Fruit fly (Drosophila melanogaster): ENCODE data around the gene qtc.

qtc gene

dm6 chr2L:5043495-5044146 is 17.0 kb upstream of the qtc start:
- TF ChIP-seq CrebA (GFP tag; optimal IDR thresholded peaks at IDR 0.05; ENCODE audit: borderline replicate concordance), result no peak
- TF ChIP-seq Abd-B (GFP tag; optimal IDR thresholded peaks at IDR 0.05), result no peak
- TF ChIP-seq ey (GFP tag; optimal IDR thresholded peaks at IDR 0.05), result peak; percentile 51
- TF ChIP-seq psq (GFP tag; optimal IDR thresholded peaks at IDR 0.05), result peak; percentile 49
- no peak for TF ChIP-seq Jra (GFP tag; optimal IDR thresholded peaks at IDR 0.05)
- peak; percentile 55 for TF ChIP-seq rgr (GFP tag; optimal IDR thresholded peaks at IDR 0.05)
- TF ChIP-seq Hr78 (GFP tag; optimal IDR thresholded peaks at IDR 0.05), result no peak
- TF ChIP-seq dmrt93B (GFP tag; optimal IDR thresholded peaks at IDR 0.05), result peak; percentile 20
- no peak for TF ChIP-seq sage (GFP tag; optimal IDR thresholded peaks at IDR 0.05)
- no peak for TF ChIP-seq Hr83 (GFP tag; optimal IDR thresholded peaks at IDR 0.05; ENCODE audit: poor library complexity, severe bottlenecking)
- TF ChIP-seq foxo (GFP tag; optimal IDR thresholded peaks at IDR 0.05), result peak in 1 of 2 experiments; percentile 73
- no peak for TF ChIP-seq Myc (optimal IDR thresholded peaks at IDR 0.05)
- peak; percentile 46 for TF ChIP-seq OdsH (GFP tag; optimal IDR thresholded peaks at IDR 0.05)
- TF ChIP-seq fru (GFP tag; optimal IDR thresholded peaks at IDR 0.05), result peak; percentile 47
- TF ChIP-seq h (GFP tag; optimal IDR thresholded peaks at IDR 0.05), result peak; percentile 54
- no peak for TF ChIP-seq brk (GFP tag; optimal IDR thresholded peaks at IDR 0.05)
- TF ChIP-seq usp (GFP tag; optimal IDR thresholded peaks at IDR 0.05), result no peak
- TF ChIP-seq woc (GFP tag; optimal IDR thresholded peaks at IDR 0.05), result no peak
- TF ChIP-seq Hnf4 (GFP tag; optimal IDR thresholded peaks at IDR 0.05), result peak; percentile 72
- no peak for TF ChIP-seq Dfd (GFP tag; optimal IDR thresholded peaks at IDR 0.05)
- TF ChIP-seq N (GFP tag; optimal IDR thresholded peaks at IDR 0.05), result no peak
- TF ChIP-seq tai (GFP tag; optimal IDR thresholded peaks at IDR 0.05), result no peak
- TF ChIP-seq Rel (GFP tag; optimal IDR thresholded peaks at IDR 0.05), result no peak
- TF ChIP-seq Rel (tag; optimal IDR thresholded peaks at IDR 0.05), result peak; percentile 16
- TF ChIP-seq pan (optimal IDR thresholded peaks at IDR 0.05), result no peak
- peak; percentile 28 for TF ChIP-seq Sp1 (GFP tag; optimal IDR thresholded peaks at IDR 0.05)
- peak; percentile 48 for TF ChIP-seq HLH106 (tag; optimal IDR thresholded peaks at IDR 0.05)
- TF ChIP-seq br (GFP tag; optimal IDR thresholded peaks at IDR 0.05), result peak; percentile 48

- no peak for TF ChIP-seq pan (optimal IDR thresholded peaks at IDR 0.05)
- no peak for TF ChIP-seq tai (GFP tag; optimal IDR thresholded peaks at IDR 0.05)
- TF ChIP-seq CG9705 (GFP tag; optimal IDR thresholded peaks at IDR 0.05), result no peak
- no peak for TF ChIP-seq Sp1 (GFP tag; optimal IDR thresholded peaks at IDR 0.05)
- TF ChIP-seq Dif (GFP tag; optimal IDR thresholded peaks at IDR 0.05; ENCODE audit: partially characterized antibody), result no peak
- no peak for TF ChIP-seq sv (GFP tag; optimal IDR thresholded peaks at IDR 0.05)
- TF ChIP-seq ey (GFP tag; optimal IDR thresholded peaks at IDR 0.05), result no peak
- TF ChIP-seq sage (GFP tag; optimal IDR thresholded peaks at IDR 0.05), result no peak
- TF ChIP-seq Hr83 (GFP tag; optimal IDR thresholded peaks at IDR 0.05; ENCODE audit: poor library complexity, severe bottlenecking), result no peak
- no peak for TF ChIP-seq HLH106 (tag; optimal IDR thresholded peaks at IDR 0.05)
- no peak for TF ChIP-seq foxo (GFP tag; optimal IDR thresholded peaks at IDR 0.05)
- TF ChIP-seq brk (GFP tag; optimal IDR thresholded peaks at IDR 0.05), result no peak
- no peak for TF ChIP-seq CrebA (GFP tag; optimal IDR thresholded peaks at IDR 0.05; ENCODE audit: borderline replicate concordance)
- no peak for TF ChIP-seq lola (GFP tag; optimal IDR thresholded peaks at IDR 0.05)
Measured at dm6 chr2L:5044361-5044891, 16.2 kb upstream of the qtc start, which contains the start of gene CG31650. CG31650 (minus strand) TSS chr2L:5044712.

- no peak for TF ChIP-seq sage (GFP tag; optimal IDR thresholded peaks at IDR 0.05)
- peak; percentile 52 for TF ChIP-seq br (GFP tag; optimal IDR thresholded peaks at IDR 0.05)
- peak; percentile 33 for TF ChIP-seq Vsx2 (GFP tag; optimal IDR thresholded peaks at IDR 0.05; ENCODE audit: partially characterized antibody)
- peak; percentile 15 for TF ChIP-seq Hnf4 (GFP tag; optimal IDR thresholded peaks at IDR 0.05)
- peak; percentile 3 for TF ChIP-seq Hr83 (GFP tag; optimal IDR thresholded peaks at IDR 0.05; ENCODE audit: poor library complexity, severe bottlenecking)
- TF ChIP-seq N (GFP tag; optimal IDR thresholded peaks at IDR 0.05), result no peak
- TF ChIP-seq Rel (GFP tag; optimal IDR thresholded peaks at IDR 0.05), result no peak
- no peak for TF ChIP-seq Rel (tag; optimal IDR thresholded peaks at IDR 0.05)
- peak; percentile 55 for TF ChIP-seq h (GFP tag; optimal IDR thresholded peaks at IDR 0.05)
- peak in 1 of 2 experiments; percentile 43 for TF ChIP-seq foxo (GFP tag; optimal IDR thresholded peaks at IDR 0.05)
- TF ChIP-seq usp (GFP tag; optimal IDR thresholded peaks at IDR 0.05), result no peak
- no peak for TF ChIP-seq lola (GFP tag; optimal IDR thresholded peaks at IDR 0.05)
- TF ChIP-seq Jra (GFP tag; optimal IDR thresholded peaks at IDR 0.05), result no peak
- peak; percentile 42 for TF ChIP-seq rgr (GFP tag; optimal IDR thresholded peaks at IDR 0.05)
- TF ChIP-seq Dif (GFP tag; optimal IDR thresholded peaks at IDR 0.05; ENCODE audit: partially characterized antibody), result no peak
- no peak for TF ChIP-seq fru (GFP tag; optimal IDR thresholded peaks at IDR 0.05)
- TF ChIP-seq GATAd (GFP tag; optimal IDR thresholded peaks at IDR 0.05), result no peak
- no peak for TF ChIP-seq Myc (optimal IDR thresholded peaks at IDR 0.05)
- no peak for TF ChIP-seq Mio (GFP tag; optimal IDR thresholded peaks at IDR 0.05)
- TF ChIP-seq OdsH (GFP tag; optimal IDR thresholded peaks at IDR 0.05), result peak; percentile 18
- no peak for TF ChIP-seq Dfd (GFP tag; optimal IDR thresholded peaks at IDR 0.05)
- no peak for TF ChIP-seq CrebA (GFP tag; optimal IDR thresholded peaks at IDR 0.05; ENCODE audit: borderline replicate concordance)
- TF ChIP-seq woc (GFP tag; optimal IDR thresholded peaks at IDR 0.05), result no peak
- TF ChIP-seq jim (GFP tag; optimal IDR thresholded peaks at IDR 0.05), result no peak
- peak; percentile 28 for TF ChIP-seq HLH106 (tag; optimal IDR thresholded peaks at IDR 0.05)
- TF ChIP-seq Sp1 (GFP tag; optimal IDR thresholded peaks at IDR 0.05), result peak; percentile 11
- no peak for TF ChIP-seq Hr78 (GFP tag; optimal IDR thresholded peaks at IDR 0.05)
- TF ChIP-seq dsf (GFP tag; optimal IDR thresholded peaks at IDR 0.05; ENCODE audit: borderline replicate concordance), result no peak
- no peak for TF ChIP-seq psq (GFP tag; optimal IDR thresholded peaks at IDR 0.05)
- no peak for TF ChIP-seq CG32264 (GFP tag; optimal IDR thresholded peaks at IDR 0.05)
- no peak for TF ChIP-seq tai (GFP tag; optimal IDR thresholded peaks at IDR 0.05)
- no peak for TF ChIP-seq dmrt93B (GFP tag; optimal IDR thresholded peaks at IDR 0.05)
- no peak for TF ChIP-seq Abd-B (GFP tag; optimal IDR thresholded peaks at IDR 0.05)
Measured at dm6 chr2L:5044892-5045619, 15.6 kb upstream of the qtc start.

Measured in whole organism, wandering third instar larva.